Fruit fly (Drosophila melanogaster) whole organism: ENCODE measurements around the gene Cp7Fc.

Source experiments
- Dll ChIP-seq: fragments of >200 bp; optimal IDR thresholded peaks from 2 replicates; lab custom pipeline; 2017
- EcR ChIP-seq, 2 experiments: fragments of >200 bp; optimal IDR thresholded peaks; 2 replicates each; lab custom pipeline; 2017; ENCODE audit warnings: missing biosample characterization in 2 of 2, missing genetic modification characterization in 2 of 2, missing genetic modification reagents in 2 of 2
- pan ChIP-seq: fragments of >200 bp; optimal IDR thresholded peaks from 2 replicates; lab custom pipeline; 2017
- usp ChIP-seq: fragments of >200 bp; optimal IDR thresholded peaks from 2 replicates; lab custom pipeline; 2017; ENCODE audit warnings: missing biosample characterization, missing genetic modification characterization, mixed read lengths

dm6 chrX:8499151-8499550, 22.2 kb downstream of the Cp7Fc start:
- TF ChIP-seq usp (GFP tag; lab: Kevin White, UChicago) = no peak
- TF ChIP-seq pan = no peak
- no peak for TF ChIP-seq Dll (lab: Kevin White, UChicago)
- TF ChIP-seq EcR (GFP tag; optimal IDR thresholded peaks at IDR 0.05; lab: Kevin White, UChicago) = no peak
